Fruit fly (Drosophila melanogaster): ENCODE results near the gene CG13282.

DNA sequence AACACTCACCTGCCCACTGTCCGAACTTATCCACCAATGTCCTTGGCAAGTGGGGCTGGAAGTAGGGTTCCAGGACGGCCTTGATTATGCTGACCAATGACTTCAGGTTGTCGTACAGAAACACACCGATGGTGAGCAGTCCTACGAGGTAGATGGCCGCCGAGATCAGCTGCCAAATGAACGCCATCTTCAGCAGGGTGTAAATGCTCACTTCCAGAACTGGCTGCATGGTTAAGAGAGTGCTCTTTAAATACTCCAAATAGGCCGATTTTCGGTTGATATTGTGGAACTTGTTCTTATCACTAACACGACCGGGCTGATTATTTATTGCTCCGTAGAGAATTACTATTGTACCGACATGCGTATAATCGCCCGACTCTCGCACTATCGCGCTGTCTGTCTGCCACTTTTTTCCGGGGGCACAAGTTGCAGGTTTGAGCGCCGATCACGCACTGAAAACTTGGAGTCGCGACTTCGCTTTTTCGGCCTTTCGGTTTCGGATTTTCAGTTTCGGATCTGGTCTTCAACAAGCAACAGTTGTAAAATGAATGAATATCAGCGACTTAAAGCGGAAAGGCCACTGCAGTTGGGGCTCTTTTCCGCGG lies 12.5 kb upstream of the CG13282 start:
- no peak for TF ChIP-seq her (GFP tag; optimal IDR thresholded peaks at IDR 0.05)
- no peak for TF ChIP-seq CG17829 (tag; optimal IDR thresholded peaks at IDR 0.05)
- no peak for TF ChIP-seq br (optimal IDR thresholded peaks at IDR 0.05)
- no peak for TF ChIP-seq so (GFP tag; IDR thresholded peaks at IDR 0.05)
- no peak for TF ChIP-seq gsb-n (tag; optimal IDR thresholded peaks at IDR 0.05)
- no peak for TF ChIP-seq CG8944 (GFP tag; optimal IDR thresholded peaks at IDR 0.05)
